Fruit fly (Drosophila melanogaster) whole organism, prepupa: ENCODE measurements around the gene SdhBL.

Experiments used
- Blimp-1 ChIP-seq: fragments of 200-800 bp; sonication (Bioruptor generic); optimal IDR thresholded peaks from 3 replicates; lab custom pipeline; 2017; ENCODE audit warnings: missing biosample characterization, missing genetic modification characterization, mild to moderate bottlenecking, moderate library complexity, missing genetic modification reagents
- CG10631 ChIP-seq: fragments of 200-800 bp; sonication (Bioruptor generic); optimal IDR thresholded peaks from 2 replicates; lab custom pipeline; 2016; ENCODE audit warnings: missing biosample characterization, missing genetic modification characterization
- CG10669 ChIP-seq: fragments of 200-800 bp; sonication (Bioruptor generic); optimal IDR thresholded peaks from 3 replicates; lab custom pipeline; 2018; ENCODE audit warnings: missing biosample characterization, mild to moderate bottlenecking, missing genetic modification characterization, moderate library complexity
- CG11294 ChIP-seq: fragments of 200-800 bp; sonication (Bioruptor generic); IDR thresholded peaks from 2 replicates; pipeline ENCODE4 v1.3.6; 2022; ENCODE audit warnings: missing biosample characterization, missing genetic modification characterization
- CG11902 ChIP-seq: fragments of 200-800 bp; sonication (Bioruptor generic); optimal IDR thresholded peaks from 3 replicates; lab custom pipeline; 2016; ENCODE audit warnings: missing biosample characterization, missing genetic modification characterization
- CG1621 ChIP-seq: fragments of 200-800 bp; sonication (Bioruptor generic); optimal IDR thresholded peaks from 3 replicates; lab custom pipeline; 2018; ENCODE audit warnings: missing biosample characterization, mild to moderate bottlenecking, missing genetic modification characterization
- CG16779 ChIP-seq: fragments of 200-800 bp; sonication (Bioruptor generic); optimal IDR thresholded peaks from 3 replicates; lab custom pipeline; 2017; ENCODE audit warnings: missing biosample characterization, mild to moderate bottlenecking, missing genetic modification characterization
- CG3032 ChIP-seq: fragments of 200-800 bp; optimal IDR thresholded peaks from 2 replicates; lab custom pipeline; 2019; ENCODE audit warnings: missing biosample characterization, mild to moderate bottlenecking, missing genetic modification characterization, moderate library complexity
- CG31627 ChIP-seq: fragments of 200-800 bp; sonication (Bioruptor generic); optimal IDR thresholded peaks from 3 replicates; lab custom pipeline; 2016; ENCODE audit warnings: missing biosample characterization, missing genetic modification characterization
- CG32006 ChIP-seq: fragments of 200-800 bp; sonication (Bioruptor generic); optimal IDR thresholded peaks from 3 replicates; lab custom pipeline; 2017; ENCODE audit warnings: missing biosample characterization, mild to moderate bottlenecking, missing genetic modification characterization
- CG34406 ChIP-seq: fragments of 200-800 bp; sonication (Bioruptor generic); optimal IDR thresholded peaks from 3 replicates; lab custom pipeline; 2016; ENCODE audit warnings: missing biosample characterization, missing genetic modification characterization
- CG6163 ChIP-seq: fragments of 200-800 bp; sonication (Bioruptor generic); IDR thresholded peaks from 3 replicates; pipeline ENCODE4 v1.3.6; 2022; ENCODE audit warnings: missing biosample characterization, missing genetic modification characterization
- CG6792 ChIP-seq: fragments of 200-800 bp; sonication (Bioruptor generic); optimal IDR thresholded peaks from 3 replicates; lab custom pipeline; 2016; ENCODE audit warnings: missing biosample characterization, missing genetic modification characterization
- CG6854 ChIP-seq: fragments of 200-800 bp; sonication (Bioruptor generic); optimal IDR thresholded peaks from 2 replicates; lab custom pipeline; 2017; ENCODE audit warnings: missing biosample characterization, mild to moderate bottlenecking, missing genetic modification characterization
- CG8119 ChIP-seq: fragments of 200-800 bp; sonication (Bioruptor generic); IDR thresholded peaks from 3 replicates; pipeline ENCODE4 v1.3.6; 2022; ENCODE audit warnings: missing biosample characterization, missing genetic modification characterization
- CG8632 ChIP-seq: fragments of 200-800 bp; sonication (Bioruptor generic); optimal IDR thresholded peaks from 3 replicates; lab custom pipeline; 2016; ENCODE audit warnings: missing biosample characterization, missing genetic modification characterization
- CG9139 ChIP-seq: fragments of 200-800 bp; sonication (Bioruptor generic); optimal IDR thresholded peaks from 3 replicates; lab custom pipeline; 2017; ENCODE audit warnings: missing biosample characterization, mild to moderate bottlenecking, missing genetic modification characterization
- Eip78C ChIP-seq: fragments of 200-800 bp; sonication (Bioruptor generic); peaks from one replicate; lab custom pipeline; 2016; ENCODE audit warnings: missing biosample characterization, missing genetic modification characterization
- Eip93F ChIP-seq: fragments of 200-800 bp; sonication (Bioruptor generic); optimal IDR thresholded peaks from 2 replicates; lab custom pipeline; 2016; ENCODE audit warnings: missing biosample characterization, mild to moderate bottlenecking, missing genetic modification characterization
- Ets21C ChIP-seq: fragments of 200-800 bp; sonication (Bioruptor generic); optimal IDR thresholded peaks from 3 replicates; lab custom pipeline; 2016; ENCODE audit warnings: missing biosample characterization, missing genetic modification characterization
- Gug ChIP-seq: fragments of 200-800 bp; sonication (Bioruptor generic); IDR thresholded peaks from 2 replicates; pipeline ENCODE4 v1.3.6; 2022; ENCODE audit warnings: missing biosample characterization, missing genetic modification characterization
- Hr38 ChIP-seq: sonication (Bioruptor generic); optimal IDR thresholded peaks from 2 replicates; lab custom pipeline; 2016; ENCODE audit warnings: missing biosample characterization, missing genetic modification characterization
- Hr39 ChIP-seq: fragments of 200-800 bp; sonication (Bioruptor generic); optimal IDR thresholded peaks from 2 replicates; lab custom pipeline; 2016; ENCODE audit warnings: missing biosample characterization, missing genetic modification characterization
- Hr4 ChIP-seq: fragments of 200-800 bp; sonication (Bioruptor generic); optimal IDR thresholded peaks from 3 replicates; lab custom pipeline; 2016; ENCODE audit warnings: missing biosample characterization, missing genetic modification characterization
- Met ChIP-seq: fragments of 200-800 bp; sonication (Bioruptor generic); optimal IDR thresholded peaks from 3 replicates; lab custom pipeline; 2016; ENCODE audit warnings: missing biosample characterization, missing genetic modification characterization
- OdsH ChIP-seq: fragments of 200-800 bp; sonication (Bioruptor generic); optimal IDR thresholded peaks from 3 replicates; lab custom pipeline; 2016; ENCODE audit warnings: missing biosample characterization, missing genetic modification characterization
- Smox ChIP-seq: fragments of 200-800 bp; sonication (Bioruptor generic); optimal IDR thresholded peaks from 3 replicates; lab custom pipeline; 2016; ENCODE audit warnings: missing biosample characterization, missing genetic modification characterization
- Sox102F ChIP-seq: fragments of 200-800 bp; sonication (Bioruptor generic); optimal IDR thresholded peaks from 2 replicates; lab custom pipeline; 2016; ENCODE audit warnings: missing biosample characterization, mild to moderate bottlenecking, missing genetic modification characterization
- achi ChIP-seq: fragments of 200-800 bp; sonication (Bioruptor generic); optimal IDR thresholded peaks from 3 replicates; lab custom pipeline; 2016; ENCODE audit warnings: missing biosample characterization, missing genetic modification characterization
- eg ChIP-seq: fragments of 200-800 bp; sonication (Bioruptor generic); IDR thresholded peaks from 3 replicates; pipeline ENCODE4 v1.3.6; 2022; ENCODE audit warnings: missing biosample characterization, missing genetic modification characterization
- esn ChIP-seq: fragments of 200-800 bp; sonication (Bioruptor generic); optimal IDR thresholded peaks from 2 replicates; lab custom pipeline; 2016; ENCODE audit warnings: missing biosample characterization, mild to moderate bottlenecking, missing genetic modification characterization, moderate library complexity
- fd85E ChIP-seq: fragments of 200-800 bp; sonication (Bioruptor generic); optimal IDR thresholded peaks from 3 replicates; lab custom pipeline; 2016; ENCODE audit warnings: missing biosample characterization, missing genetic modification characterization
- lz ChIP-seq: fragments of 200-800 bp; sonication (Bioruptor generic); optimal IDR thresholded peaks from 3 replicates; lab custom pipeline; 2016; ENCODE audit warnings: missing biosample characterization, missing genetic modification characterization
- salr ChIP-seq, 2 experiments: fragments of 200-800 bp; sonication (Bioruptor generic); optimal IDR thresholded peaks; 3 replicates each; lab custom pipeline; 2016 to 2018; ENCODE audit warnings: missing biosample characterization in 2 of 2, missing genetic modification characterization in 2 of 2, mild to moderate bottlenecking in 1 of 2
- ss ChIP-seq, 2 experiments: fragments of 200-800 bp; sonication (Bioruptor generic); optimal IDR thresholded peaks; 2 replicates in 1 of 2; 3 replicates in 1 of 2; lab custom pipeline; 2017 to 2018; ENCODE audit warnings: mild to moderate bottlenecking in 2 of 2, missing biosample characterization in 2 of 2, missing genetic modification characterization in 2 of 2, moderate library complexity in 1 of 2
- svp ChIP-seq: fragments of 200-800 bp; sonication (Bioruptor generic); peaks from one replicate; lab custom pipeline; 2016; ENCODE audit warnings: missing biosample characterization, missing genetic modification characterization
- topi ChIP-seq: fragments of 200-800 bp; sonication (Bioruptor generic); optimal IDR thresholded peaks from 3 replicates; lab custom pipeline; 2016; ENCODE audit warnings: missing biosample characterization, missing genetic modification characterization
- vri ChIP-seq: fragments of 200-800 bp; sonication (Bioruptor generic); optimal IDR thresholded peaks from 3 replicates; lab custom pipeline; 2016; ENCODE audit warnings: missing biosample characterization, mild to moderate bottlenecking, missing genetic modification characterization

Gene SdhBL

DNA sequence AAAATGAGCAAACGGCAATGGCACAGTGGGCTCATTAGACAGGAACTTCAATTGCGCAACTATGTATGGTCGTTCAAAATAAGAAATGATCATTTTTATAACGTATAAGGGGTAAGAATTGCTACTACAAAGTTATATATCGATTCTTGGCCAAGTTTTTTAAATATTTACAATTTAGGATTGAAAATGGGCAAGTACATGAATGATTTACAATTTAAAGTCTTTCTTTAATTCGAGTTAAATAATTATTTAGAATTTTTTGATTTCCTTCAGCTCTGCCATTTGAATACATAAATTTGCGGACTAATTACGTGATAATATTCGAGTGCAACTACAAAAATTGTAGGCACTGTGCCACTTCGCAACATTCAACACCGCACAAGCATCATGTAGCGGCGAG is 30.5 kb downstream of the SdhBL start (continued):
- TF ChIP-seq CG11294 (GFP tag; lab: Robert Waterston, UW) (no peak), Ets21C (GFP tag; lab: Kevin White, UChicago) (peak; percentile 39), Met (GFP tag; lab: Kevin White, UChicago) (peak; percentile 73), lz (GFP tag; lab: Kevin White, UChicago) (peak; percentile 72), CG1621 (tag; lab: Kevin White, UChicago) (peak; percentile 8), Hr38 (no peak), Eip93F (GFP tag; lab: Kevin White, UChicago) (no peak), achi (GFP tag; lab: Kevin White, UChicago) (peak; percentile 74), CG9139 (GFP tag; lab: Kevin White, UChicago) (peak; percentile 5), CG3032 (tag; lab: Kevin White, UChicago) (peak; percentile 68), CG32006 (GFP tag; lab: Kevin White, UChicago) (peak; percentile 89), esn (GFP tag; lab: Kevin White, UChicago) (peak; percentile 79), CG16779 (tag; lab: Kevin White, UChicago) (peak; percentile 47), CG34406 (peak; percentile 62), eg (GFP tag; lab: Robert Waterston, UW) (peak; percentile 49; the same call in 2 of the 3 replicates), ss (GFP tag; optimal IDR thresholded peaks at IDR 0.05; lab: Kevin White, UChicago) (peak; percentile 62 to 69), topi (GFP tag; lab: Kevin White, UChicago) (peak; percentile 76)

DNA sequence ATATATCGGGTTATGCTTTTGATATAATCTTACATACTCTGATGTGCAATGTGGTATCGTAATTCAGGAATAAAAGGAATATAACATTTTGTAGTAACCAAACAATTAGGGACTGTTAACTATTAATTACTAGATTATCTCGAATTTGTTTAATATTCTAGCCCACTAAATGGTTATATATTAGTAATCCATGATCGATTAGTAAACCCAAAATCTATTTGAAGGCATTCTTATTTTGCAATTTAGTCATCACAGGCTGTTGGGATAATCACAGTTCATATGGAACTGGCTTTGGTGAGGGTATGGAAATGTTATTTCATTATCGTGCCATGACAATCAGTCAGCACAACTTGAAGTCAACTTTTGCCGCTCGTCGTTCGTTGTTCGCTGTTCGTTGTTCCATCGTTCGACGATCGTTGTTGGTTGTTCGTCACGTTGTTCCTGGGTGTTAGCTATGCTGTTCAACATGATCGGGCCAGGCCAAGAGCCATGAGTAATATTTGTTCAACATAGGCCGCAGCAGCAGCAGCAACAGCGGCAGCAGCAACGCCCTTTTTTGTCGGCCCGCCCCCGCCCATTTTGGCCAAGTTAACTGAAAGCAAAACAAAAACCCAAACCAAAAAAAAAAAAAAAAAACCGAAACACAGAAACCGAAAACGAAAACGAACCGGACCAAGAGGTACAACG is 31.6 kb downstream of the SdhBL start:
- TF ChIP-seq svp (GFP tag; lab: Kevin White, UChicago): peak; percentile 69
- no peak for TF ChIP-seq CG6792 (GFP tag; lab: Kevin White, UChicago)
- TF ChIP-seq Eip93F (GFP tag; lab: Kevin White, UChicago): no peak
- no peak for TF ChIP-seq OdsH
- peak; percentile 21 for TF ChIP-seq Hr39
- peak; percentile 9 for TF ChIP-seq lz (GFP tag; lab: Kevin White, UChicago)
- TF ChIP-seq Eip78C: peak; percentile 76
- no peak for TF ChIP-seq CG6854 (GFP tag; lab: Kevin White, UChicago)
- no peak for TF ChIP-seq fd85E
- TF ChIP-seq salr (GFP tag; optimal IDR thresholded peaks at IDR 0.05; lab: Kevin White, UChicago): no peak
- peak; percentile 31 for TF ChIP-seq Smox (GFP tag; lab: Kevin White, UChicago)
- peak; percentile 47; the same call in 2 of the 3 replicates for TF ChIP-seq eg (GFP tag; lab: Robert Waterston, UW)
- TF ChIP-seq CG8632 (GFP tag; lab: Kevin White, UChicago): no peak
- TF ChIP-seq CG6163 (GFP tag; lab: Robert Waterston, UW): peak; percentile 47; the same call in 2 of the 3 replicates
- TF ChIP-seq CG31627: peak; percentile 12
- no peak for TF ChIP-seq Blimp-1 (GFP tag; lab: Kevin White, UChicago)
- TF ChIP-seq esn (GFP tag; lab: Kevin White, UChicago): peak; percentile 32
- TF ChIP-seq CG8119 (GFP tag; lab: Robert Waterston, UW): 0 out of 3 replicates have a peak, but pooled peaks have one; percentile 27
- no peak for TF ChIP-seq Sox102F (GFP tag; lab: Kevin White, UChicago)
- TF ChIP-seq topi (GFP tag; lab: Kevin White, UChicago): peak; percentile 37
- TF ChIP-seq Ets21C (GFP tag; lab: Kevin White, UChicago): no peak
- peak; percentile 29 for TF ChIP-seq Met (GFP tag; lab: Kevin White, UChicago)
- peak; percentile 19 for TF ChIP-seq CG10631
- TF ChIP-seq CG11294 (GFP tag; lab: Robert Waterston, UW): no peak
- no peak for TF ChIP-seq CG11902 (GFP tag; lab: Kevin White, UChicago)
- 0 out of 2 replicates have a peak, but pooled peaks have one; percentile 10 for TF ChIP-seq Gug (GFP tag; lab: Robert Waterston, UW)
- no peak for TF ChIP-seq vri (GFP tag; lab: Kevin White, UChicago)
- TF ChIP-seq CG3032 (tag; lab: Kevin White, UChicago): peak; percentile 4
- peak; percentile 4 for TF ChIP-seq Hr4 (GFP tag; lab: Kevin White, UChicago)
- peak; percentile 6 for TF ChIP-seq CG10669
- TF ChIP-seq CG32006 (GFP tag; lab: Kevin White, UChicago): peak; percentile 12
